Worm (Caenorhabditis elegans): ENCODE measurements around the gene srlf-17.

srlf-17 gene

ce11 chrIV:11142314-11143227 is 40.1 kb upstream of the srlf-17 start, which contains the start of gene skih-2 (continued):
- TF ChIP-seq ztf-11 (tag; optimal IDR thresholded peaks at IDR 0.05) (no peak), lin-15B (tag; optimal IDR thresholded peaks at IDR 0.05) (no peak), zip-2 (tag; optimal IDR thresholded peaks at IDR 0.05) (no peak), daf-16 (GFP tag; optimal IDR thresholded peaks at IDR 0.05) (no peak), daf-16 (tag; optimal IDR thresholded peaks at IDR 0.05) (peak; percentile 34), lin-13 (GFP tag; optimal IDR thresholded peaks at IDR 0.05) (no peak), dpl-1 (GFP tag; optimal IDR thresholded peaks at IDR 0.05) (peak; percentile 93)

- TF ChIP-seq nhr-10 (tag; optimal IDR thresholded peaks at IDR 0.05) (no peak), ctbp-1 (GFP tag; IDR thresholded peaks at IDR 0.05) (peak; percentile 10; the same call in 1 of the 2 replicates), lim-7 (GFP tag; IDR thresholded peaks at IDR 0.05) (no peak), Y48G9A.11 (GFP tag; IDR thresholded peaks at IDR 0.05) (no peak)
Measured at ce11 chrIV:11131268-11131667, 28.8 kb upstream of the srlf-17 start, which contains the start of gene ard-1. ard-1 (plus strand) TSS chrIV:11131279.

ce11 chrIV:11130774-11131173 is 28.3 kb upstream of the srlf-17 start:
- no peak for TF ChIP-seq lin-13 (GFP tag; optimal IDR thresholded peaks at IDR 0.05)
- TF ChIP-seq mxl-2 (GFP tag; conservative IDR thresholded peaks at IDR 0.05), result no peak
- TF ChIP-seq egl-43 (GFP tag; IDR thresholded peaks at IDR 0.05), result no peak
- no peak for TF ChIP-seq pqm-1 (tag; optimal IDR thresholded peaks at IDR 0.05)
- no peak for TF ChIP-seq nhr-76 (tag; optimal IDR thresholded peaks at IDR 0.05)
- peak; percentile 20 for TF ChIP-seq nhr-28 (tag; optimal IDR thresholded peaks at IDR 0.05)
- no peak for TF ChIP-seq dmd-9 (GFP tag; IDR thresholded peaks at IDR 0.05)
- TF ChIP-seq nhr-48 (tag; optimal IDR thresholded peaks at IDR 0.05), result no peak
- TF ChIP-seq Y5F2A.4 (GFP tag; optimal IDR thresholded peaks at IDR 0.05), result no peak
- TF ChIP-seq daf-16 (GFP tag; optimal IDR thresholded peaks at IDR 0.05), result no peak
- TF ChIP-seq daf-16 (tag; optimal IDR thresholded peaks at IDR 0.05), result peak; percentile 83
- TF ChIP-seq R02D3.7 (tag; optimal IDR thresholded peaks at IDR 0.05), result no peak
- TF ChIP-seq rbr-2 (tag; optimal IDR thresholded peaks at IDR 0.05), result no peak
- TF ChIP-seq mes-2 (tag; optimal IDR thresholded peaks at IDR 0.05; ENCODE audit: poor library complexity, severe bottlenecking), result no peak
- no peak for TF ChIP-seq zip-11 (GFP tag; IDR thresholded peaks at IDR 0.05)
- TF ChIP-seq zfp-3 (GFP tag; conservative IDR thresholded peaks at IDR 0.05), result no peak
- TF ChIP-seq nhr-10 (tag; optimal IDR thresholded peaks at IDR 0.05), result no peak
- no peak for TF ChIP-seq daf-8 (GFP tag; IDR thresholded peaks at IDR 0.05)
- TF ChIP-seq skn-1 (tag; optimal IDR thresholded peaks at IDR 0.05), result no peak
- no peak for TF ChIP-seq lin-15B (tag; optimal IDR thresholded peaks at IDR 0.05)
- TF ChIP-seq daf-19 (GFP tag; conservative IDR thresholded peaks at IDR 0.05), result no peak
- no peak for TF ChIP-seq ceh-20 (GFP tag; IDR thresholded peaks at IDR 0.05)
- TF ChIP-seq aha-1 (tag), result no peak
- TF ChIP-seq dve-1 (tag; optimal IDR thresholded peaks at IDR 0.05; ENCODE audit: insufficient read depth), result peak; percentile 69
- TF ChIP-seq lsy-2 (tag; optimal IDR thresholded peaks at IDR 0.05), result peak in 1 of 2 experiments; percentile 12
- no peak for TF ChIP-seq nhr-111 (GFP tag; optimal IDR thresholded peaks at IDR 0.05)
- TF ChIP-seq mep-1 (tag; optimal IDR thresholded peaks at IDR 0.05), result peak; percentile 47
- TF ChIP-seq zfp-2 (tag; optimal IDR thresholded peaks at IDR 0.05), result no peak
- no peak for TF ChIP-seq hlh-30 (tag; optimal IDR thresholded peaks at IDR 0.05; ENCODE audit: insufficient read depth)
- TF ChIP-seq nhr-77 (tag; optimal IDR thresholded peaks at IDR 0.05), result peak; percentile 32
- TF ChIP-seq T26A8.4 (GFP tag; IDR thresholded peaks at IDR 0.05), result no peak
- no peak for TF ChIP-seq D1046.2 (GFP tag; IDR thresholded peaks at IDR 0.05)
- no peak for TF ChIP-seq nhr-41 (GFP tag; IDR thresholded peaks at IDR 0.05)
- no peak for TF ChIP-seq aly-2 (tag; optimal IDR thresholded peaks at IDR 0.05)
- TF ChIP-seq lin-1 (GFP tag; IDR thresholded peaks at IDR 0.05), result no peak
- TF ChIP-seq ceh-28 (tag; optimal IDR thresholded peaks at IDR 0.05), result no peak
- no peak for TF ChIP-seq F49E8.2 (tag; optimal IDR thresholded peaks at IDR 0.05; ENCODE audit: borderline replicate concordance)
- TF ChIP-seq zip-2 (tag; optimal IDR thresholded peaks at IDR 0.05), result no peak
- no peak for TF ChIP-seq nhr-6 (tag; optimal IDR thresholded peaks at IDR 0.05)
